Fruit fly (Drosophila melanogaster) whole organism, embryonic: Measurements from ENCODE around the gene Nmdar1.

Experiments
- CG10209 ChIP-seq: fragments of 200-800 bp; sonication (Bioruptor generic); optimal IDR thresholded peaks from 3 replicates; lab custom pipeline; 2017; ENCODE audit warnings: missing biosample characterization, mild to moderate bottlenecking, missing genetic modification characterization, missing genetic modification reagents
- CG11398 ChIP-seq: fragments of 200-800 bp; sonication (Bioruptor generic); optimal IDR thresholded peaks from 2 replicates; lab custom pipeline; 2016; ENCODE audit warnings: missing biosample characterization, missing genetic modification characterization
- CG13894 ChIP-seq: fragments of 200-800 bp; sonication (Bioruptor generic); optimal IDR thresholded peaks from 3 replicates; lab custom pipeline; 2018; ENCODE audit warnings: missing biosample characterization, mild to moderate bottlenecking, missing genetic modification characterization, moderate library complexity
- CG15073 ChIP-seq: fragments of 200-800 bp; sonication (Bioruptor generic); optimal IDR thresholded peaks from 2 replicates; lab custom pipeline; 2016; ENCODE audit warnings: missing biosample characterization, missing genetic modification characterization
- CG17186 ChIP-seq: fragments of 200-800 bp; sonication (Bioruptor generic); optimal IDR thresholded peaks from 3 replicates; lab custom pipeline; 2017; ENCODE audit warnings: missing biosample characterization, missing genetic modification reagents, missing genetic modification characterization
- CG17361 ChIP-seq: fragments of 200-800 bp; sonication (Bioruptor generic); IDR thresholded peaks from 3 replicates; pipeline ENCODE4 v1.3.6; 2022; ENCODE audit warnings: missing biosample characterization, missing genetic modification characterization
- CG2116 ChIP-seq: fragments of 200-800 bp; sonication (Bioruptor generic); optimal IDR thresholded peaks from 3 replicates; lab custom pipeline; 2018; ENCODE audit warnings: missing biosample characterization, mild to moderate bottlenecking, missing genetic modification characterization
- CG2120 ChIP-seq: fragments of 200-800 bp; sonication (Bioruptor generic); optimal IDR thresholded peaks from 3 replicates; lab custom pipeline; 2016; ENCODE audit warnings: missing biosample characterization, missing genetic modification characterization
- CG3726 ChIP-seq: fragments of 200-800 bp; sonication (Bioruptor generic); IDR thresholded peaks from 3 replicates; pipeline ENCODE4, ENCODE4 v1.3.6; 2022; ENCODE audit warnings: missing biosample characterization, missing genetic modification characterization
- CG6854 ChIP-seq: fragments of 200-800 bp; sonication (Bioruptor generic); optimal IDR thresholded peaks from 3 replicates; lab custom pipeline; 2017; ENCODE audit warnings: missing biosample characterization, mild to moderate bottlenecking, missing genetic modification characterization
- CG7786 ChIP-seq: fragments of 200-800 bp; sonication (Bioruptor generic); optimal IDR thresholded peaks from 2 replicates; lab custom pipeline; 2016; ENCODE audit warnings: missing biosample characterization, missing genetic modification characterization
- CG9817 ChIP-seq: fragments of 200-800 bp; sonication (Bioruptor generic); optimal IDR thresholded peaks from 2 replicates; lab custom pipeline; 2018; ENCODE audit warnings: missing biosample characterization, mild to moderate bottlenecking, missing genetic modification characterization, moderate library complexity
- CHES-1-like ChIP-seq: fragments of 200-800 bp; sonication (Bioruptor generic); optimal IDR thresholded peaks from 2 replicates; lab custom pipeline; 2016; ENCODE audit warnings: missing biosample characterization, missing genetic modification characterization
- CoRest ChIP-seq: fragments of 200-800 bp; sonication (Bioruptor generic); optimal IDR thresholded peaks from 3 replicates; lab custom pipeline; 2018; ENCODE audit warnings: missing biosample characterization, mild to moderate bottlenecking, missing genetic modification characterization, moderate library complexity
- Dll ChIP-seq: fragments of 200-800 bp; sonication (Bioruptor generic); IDR thresholded peaks from 4 replicates; pipeline ENCODE4 v1.3.6; 2022; ENCODE audit warnings: missing biosample characterization, missing genetic modification characterization; ENCODE audit not compliant: partially characterized antibody
- Dp ChIP-seq: fragments of 200-800 bp; sonication (Bioruptor generic); optimal IDR thresholded peaks from 2 replicates; lab custom pipeline; 2018; ENCODE audit warnings: missing biosample characterization, mild to moderate bottlenecking, missing genetic modification characterization, moderate library complexity
- Dref ChIP-seq: fragments of 200-800 bp; sonication (Bioruptor generic); IDR thresholded peaks from 2 replicates; pipeline ENCODE4 v1.3.6; 2022; ENCODE audit warnings: missing biosample characterization, missing genetic modification characterization
- Drgx ChIP-seq: fragments of 200-800 bp; sonication (Bioruptor generic); IDR thresholded peaks from 2 replicates; pipeline ENCODE4 v1.3.6; 2022; ENCODE audit warnings: missing biosample characterization, missing genetic modification characterization
- GATAe ChIP-seq: fragments of 200-800 bp; sonication (Bioruptor generic); conservative IDR thresholded peaks from 2 replicates; pipeline ENCODE4 v1.3.6; 2022; ENCODE audit warnings: missing biosample characterization, missing genetic modification characterization
- MESR4 ChIP-seq: fragments of 200-800 bp; sonication (Bioruptor generic); optimal IDR thresholded peaks from 2 replicates; lab custom pipeline; 2018; ENCODE audit warnings: missing biosample characterization, mild to moderate bottlenecking, missing genetic modification characterization, moderate library complexity
- MTF-1 ChIP-seq: fragments of 200-800 bp; sonication (Bioruptor generic); optimal IDR thresholded peaks from 2 replicates; lab custom pipeline; 2018; ENCODE audit warnings: missing biosample characterization, mild to moderate bottlenecking, missing genetic modification characterization, borderline replicate concordance
- NfI ChIP-seq: fragments of 200-800 bp; sonication (Bioruptor generic); optimal IDR thresholded peaks from 3 replicates; lab custom pipeline; 2018; ENCODE audit warnings: missing biosample characterization, mild to moderate bottlenecking, missing genetic modification characterization, moderate library complexity
- Pdp1 ChIP-seq, 2 experiments: fragments of 200-800 bp; sonication (Bioruptor generic); optimal IDR thresholded peaks; 3 replicates each; lab custom pipeline; 2016; ENCODE audit warnings: missing biosample characterization in 2 of 2, missing genetic modification characterization in 2 of 2, mild to moderate bottlenecking in 1 of 2, moderate library complexity in 1 of 2
- Rx ChIP-seq: fragments of 200-800 bp; sonication (Bioruptor generic); IDR thresholded peaks from 2 replicates; pipeline ENCODE4 v1.3.6; 2022; ENCODE audit warnings: missing biosample characterization, missing genetic modification characterization
- Usf ChIP-seq: fragments of 200-800 bp; sonication (Bioruptor generic); optimal IDR thresholded peaks from 2 replicates; lab custom pipeline; 2017; ENCODE audit warnings: missing genotype, missing biosample characterization, missing genetic modification characterization
- Xbp1 ChIP-seq: fragments of 200-800 bp; sonication (Bioruptor generic); optimal IDR thresholded peaks from 3 replicates; lab custom pipeline; 2016; ENCODE audit warnings: missing biosample characterization, mild to moderate bottlenecking, missing genetic modification characterization
- Xrp1 ChIP-seq: fragments of 200-800 bp; sonication (Bioruptor generic); IDR thresholded peaks from 2 replicates; pipeline ENCODE4 v1.3.6; 2022; ENCODE audit warnings: missing biosample characterization, missing genetic modification characterization
- aop ChIP-seq: fragments of 200-800 bp; sonication (Bioruptor generic); IDR thresholded peaks from 2 replicates; pipeline ENCODE4 v1.3.6; 2022; ENCODE audit warnings: missing biosample characterization, missing genetic modification characterization
- ato ChIP-seq: fragments of 200-800 bp; sonication (Bioruptor generic); IDR thresholded peaks from 2 replicates; pipeline ENCODE4 v1.3.6; 2022; ENCODE audit warnings: missing biosample characterization, missing genetic modification characterization; ENCODE audit not compliant: partially characterized antibody
- chif ChIP-seq, 2 experiments: fragments of 200-800 bp; sonication (Bioruptor generic); optimal IDR thresholded peaks; 3 replicates each; lab custom pipeline; 2016; ENCODE audit warnings: missing biosample characterization in 2 of 2, missing genetic modification characterization in 2 of 2
- ems ChIP-seq: fragments of 200-800 bp; sonication (Bioruptor generic); optimal IDR thresholded peaks from 3 replicates; lab custom pipeline; 2016; ENCODE audit warnings: missing biosample characterization, missing genetic modification characterization
- ewg ChIP-seq: fragments of 200-800 bp; sonication (Bioruptor generic); optimal IDR thresholded peaks from 3 replicates; lab custom pipeline; 2017; ENCODE audit warnings: mild to moderate bottlenecking, missing biosample characterization, missing genetic modification reagents, missing genetic modification characterization
- fd102C ChIP-seq: fragments of 200-800 bp; sonication (Bioruptor generic); optimal IDR thresholded peaks from 2 replicates; lab custom pipeline; 2018; ENCODE audit warnings: missing biosample characterization, mild to moderate bottlenecking, missing genetic modification characterization, moderate library complexity
- ftz-f1 ChIP-seq: fragments of 200-800 bp; sonication (Bioruptor generic); optimal IDR thresholded peaks from 2 replicates; lab custom pipeline; 2016; ENCODE audit warnings: missing biosample characterization, missing genetic modification characterization
- grau ChIP-seq: fragments of 200-800 bp; optimal IDR thresholded peaks from 3 replicates; lab custom pipeline; 2019; ENCODE audit warnings: missing biosample characterization, mild to moderate bottlenecking, missing genetic modification characterization, moderate library complexity
- inv ChIP-seq: fragments of 200-800 bp; sonication (Bioruptor generic); IDR thresholded peaks from 2 replicates; pipeline ENCODE4 v1.3.6; 2022; ENCODE audit warnings: missing biosample characterization, missing genetic modification characterization; ENCODE audit not compliant: partially characterized antibody
- ken ChIP-seq: fragments of 200-800 bp; sonication (Bioruptor generic); IDR thresholded peaks from 3 replicates; pipeline ENCODE4 v1.3.6; 2022; ENCODE audit warnings: missing biosample characterization, missing genetic modification characterization
- pan ChIP-seq, 4 experiments: fragments of >200 bp in 3 of 4; fragments of 200-800 bp in 1 of 4; sonication (Bioruptor generic) in 1 of 4; optimal IDR thresholded peaks in 3 of 4; IDR thresholded peaks in 1 of 4; 2 replicates each; pipeline versions ENCODE4 v1.3.6 to Lab custom; 2017 to 2022; ENCODE audit warnings: missing biosample characterization in 2 of 4, missing genetic modification characterization in 2 of 4, mixed read lengths in 1 of 4
- pfk ChIP-seq: fragments of 200-800 bp; sonication (Bioruptor generic); optimal IDR thresholded peaks from 2 replicates; lab custom pipeline; 2018; ENCODE audit warnings: missing biosample characterization, mild to moderate bottlenecking, missing genetic modification characterization, moderate library complexity
- pita ChIP-seq: fragments of 200-800 bp; sonication (Bioruptor generic); optimal IDR thresholded peaks from 2 replicates; lab custom pipeline; 2017; ENCODE audit warnings: missing biosample characterization, mild to moderate bottlenecking, missing genetic modification characterization
- pros ChIP-seq: fragments of 200-800 bp; sonication (Bioruptor generic); optimal IDR thresholded peaks from 3 replicates; lab custom pipeline; 2019; ENCODE audit warnings: missing biosample characterization, mild to moderate bottlenecking, missing genetic modification characterization, moderate library complexity
- repo ChIP-seq: fragments of 200-800 bp; sonication (Bioruptor generic); optimal IDR thresholded peaks from 2 replicates; lab custom pipeline; 2016; ENCODE audit warnings: missing biosample characterization, missing genetic modification characterization
- row ChIP-seq: fragments of 200-800 bp; sonication (Bioruptor generic); IDR thresholded peaks from 3 replicates; pipeline ENCODE4 v1.3.6; 2022; ENCODE audit warnings: missing biosample characterization, missing genetic modification characterization
- schlank ChIP-seq: fragments of 200-800 bp; sonication (Bioruptor generic); optimal IDR thresholded peaks from 2 replicates; lab custom pipeline; 2018; ENCODE audit warnings: missing biosample characterization, mild to moderate bottlenecking, missing genetic modification characterization
- sens ChIP-seq: fragments of 200-800 bp; sonication (Bioruptor generic); peaks from one replicate; lab custom pipeline; 2016; ENCODE audit warnings: missing biosample characterization, missing genetic modification characterization
- stwl ChIP-seq: fragments of 200-800 bp; sonication (Bioruptor generic); optimal IDR thresholded peaks from 3 replicates; lab custom pipeline; 2018; ENCODE audit warnings: missing biosample characterization, mild to moderate bottlenecking, missing genetic modification characterization, moderate library complexity
- tio ChIP-seq: fragments of 200-800 bp; sonication (Bioruptor generic); optimal IDR thresholded peaks from 2 replicates; lab custom pipeline; 2017; ENCODE audit warnings: missing biosample characterization, missing genetic modification characterization, inconsistent platforms
- trh ChIP-seq: fragments of 200-800 bp; sonication (Bioruptor generic); optimal IDR thresholded peaks from 2 replicates; lab custom pipeline; 2016; ENCODE audit warnings: missing biosample characterization, missing genetic modification characterization
- usp ChIP-seq: fragments of >200 bp; optimal IDR thresholded peaks from 2 replicates; lab custom pipeline; 2017; ENCODE audit warnings: missing biosample characterization, missing genetic modification characterization
- zf30C ChIP-seq: fragments of 200-800 bp; sonication (Bioruptor generic); optimal IDR thresholded peaks from 3 replicates; lab custom pipeline; 2018; ENCODE audit warnings: missing biosample characterization, mild to moderate bottlenecking, missing genetic modification characterization

Nmdar1 gene

dm6 chr3R:5467619-5468018, 55.5 kb downstream of the Nmdar1 start, which contains the start of gene POLDIP2 (continued):
- TF ChIP-seq stwl (tag; lab: Kevin White, UChicago) = no peak
- TF ChIP-seq MTF-1 = no peak
- peak; percentile 96 for TF ChIP-seq CG2116 (GFP tag; lab: Kevin White, UChicago)
- TF ChIP-seq CG13894 (tag; lab: Kevin White, UChicago) = peak; percentile 10
- TF ChIP-seq Dref = peak; percentile 64
- TF ChIP-seq Xrp1 (GFP tag; lab: Robert Waterston, UW) = no peak
- TF ChIP-seq Pdp1 (GFP tag; optimal IDR thresholded peaks at IDR 0.05; lab: Kevin White, UChicago) = peak in 1 of 2 experiments; percentile 83
- TF ChIP-seq CG17186 (GFP tag; lab: Kevin White, UChicago) = no peak
- peak; percentile 33 for TF ChIP-seq ewg (GFP tag; lab: Kevin White, UChicago)
- TF ChIP-seq pita (GFP tag; lab: Kevin White, UChicago) = no peak
- no peak for TF ChIP-seq Drgx
- peak; percentile 5; the same call in 1 of the 3 replicates for TF ChIP-seq row (GFP tag; lab: Robert Waterston, UW)
- TF ChIP-seq CG9817 = peak; percentile 9
- peak; percentile 21; the same call in 1 of the 2 replicates for TF ChIP-seq ato (GFP tag; lab: Robert Waterston, UW)
- TF ChIP-seq pfk = no peak
- TF ChIP-seq CG15073 = no peak
- no peak for TF ChIP-seq fd102C (GFP tag; lab: Kevin White, UChicago)
- peak; percentile 9 for TF ChIP-seq ftz-f1 (GFP tag; lab: Kevin White, UChicago)
- no peak for TF ChIP-seq ems (GFP tag; lab: Kevin White, UChicago)
- TF ChIP-seq GATAe (GFP tag; lab: Robert Waterston, UW) = no peak
- peak; percentile 38 for TF ChIP-seq Xbp1 (GFP tag; lab: Kevin White, UChicago)
- TF ChIP-seq CG10209 (GFP tag; lab: Kevin White, UChicago) = peak; percentile 91
- peak; percentile 80 for TF ChIP-seq MESR4
- peak; percentile 98 for TF ChIP-seq zf30C
- TF ChIP-seq Dll (GFP tag; lab: Robert Waterston, UW) = 0 out of 4 replicates have a peak, but pooled peaks have one; percentile 13
- TF ChIP-seq Dp (GFP tag; lab: Kevin White, UChicago) = peak; percentile 33
- peak; percentile 16 for TF ChIP-seq NfI
- TF ChIP-seq CoRest = no peak
- TF ChIP-seq CG17361 (GFP tag; lab: Robert Waterston, UW) = 0 out of 3 replicates have a peak, but pooled peaks have one; percentile 1
- TF ChIP-seq sens (GFP tag; lab: Kevin White, UChicago) = peak; percentile 41
- no peak for TF ChIP-seq pan (optimal IDR thresholded peaks at IDR 0.05; lab: Kevin White, UChicago)
- TF ChIP-seq pan (GFP tag; optimal IDR thresholded peaks at IDR 0.05 in 1 of 2, IDR thresholded peaks at IDR 0.05 in 1 of 2) = no peak
- TF ChIP-seq ken (GFP tag; lab: Robert Waterston, UW) = no peak
- TF ChIP-seq CG2120 (GFP tag; lab: Kevin White, UChicago) = peak; percentile 24
- TF ChIP-seq, all 482 proteins: peak for 31

dm6 chr3R:5466875-5467274, 56.3 kb downstream of the Nmdar1 start, which contains the start of gene RpL35A:
Gene RpL35A, minus strand, starts transcription at chr3R:5467101.
- TF ChIP-seq schlank (tag; lab: Kevin White, UChicago) (peak; percentile 76), CG11398 (GFP tag; lab: Kevin White, UChicago) (peak; percentile 57), CG3726 (GFP tag; lab: Robert Waterston, UW) (no peak), grau (tag; lab: Kevin White, UChicago) (peak; percentile 57), Rx (no peak), usp (no peak), Usf (GFP tag; lab: Kevin White, UChicago) (no peak), repo (GFP tag; lab: Kevin White, UChicago) (peak; percentile 35), pan (optimal IDR thresholded peaks at IDR 0.05; lab: Kevin White, UChicago) (no peak), pan (GFP tag; optimal IDR thresholded peaks at IDR 0.05 in 1 of 2, IDR thresholded peaks at IDR 0.05 in 1 of 2) (peak in 1 of 2 experiments; percentile 67), tio (no peak), pros (GFP tag; lab: Kevin White, UChicago) (peak; percentile 14), inv (GFP tag; lab: Robert Waterston, UW) (no peak), ems (GFP tag; lab: Kevin White, UChicago) (peak; percentile 67), trh (GFP tag; lab: Kevin White, UChicago) (peak; percentile 11), CG6854 (GFP tag; lab: Kevin White, UChicago) (peak; percentile 82), CHES-1-like (GFP tag; lab: Kevin White, UChicago) (peak; percentile 72), chif (GFP tag; optimal IDR thresholded peaks at IDR 0.05; lab: Kevin White, UChicago) (peak; percentile 37 to 65), CG7786 (peak; percentile 24), aop (GFP tag; lab: Robert Waterston, UW) (no peak)
